Fruit fly (Drosophila melanogaster) whole organism, adult: ENCODE results near the gene CG43077.

ENCODE experiments used
- CG11617 ChIP-seq: fragments of 200-800 bp; sonication (Bioruptor generic); optimal IDR thresholded peaks from 2 replicates; lab custom pipeline; 2017; ENCODE audit warnings: mild to moderate bottlenecking, missing biosample characterization, missing genetic modification reagents, missing genetic modification characterization
- CG12768 ChIP-seq: fragments of 200-800 bp; sonication (Bioruptor generic); optimal IDR thresholded peaks from 2 replicates; lab custom pipeline; 2017; ENCODE audit warnings: missing biosample characterization, missing genetic modification characterization, mild to moderate bottlenecking, moderate library complexity, missing genetic modification reagents
- CG14711 ChIP-seq: fragments of 200-800 bp; sonication (Bioruptor generic); optimal IDR thresholded peaks from 2 replicates; lab custom pipeline; 2018; ENCODE audit warnings: missing biosample characterization, mild to moderate bottlenecking, missing genetic modification characterization, moderate library complexity
- CG1620 ChIP-seq: fragments of 200-800 bp; sonication (Bioruptor generic); optimal IDR thresholded peaks from 2 replicates; lab custom pipeline; 2016; ENCODE audit warnings: missing biosample characterization, missing genetic modification characterization
- CG33017 ChIP-seq: fragments of 200-800 bp; sonication (Bioruptor generic); optimal IDR thresholded peaks from 2 replicates; lab custom pipeline; 2018; ENCODE audit warnings: missing biosample characterization, mild to moderate bottlenecking, missing genetic modification characterization, moderate library complexity
- CG5204 ChIP-seq: fragments of 200-800 bp; sonication (Bioruptor generic); optimal IDR thresholded peaks from 2 replicates; lab custom pipeline; 2016; ENCODE audit warnings: missing biosample characterization, missing genetic modification characterization
- CG7045 ChIP-seq: fragments of 200-800 bp; sonication (Bioruptor generic); optimal IDR thresholded peaks from 2 replicates; lab custom pipeline; 2017; ENCODE audit warnings: missing biosample characterization, mild to moderate bottlenecking, missing genetic modification characterization
- CG7101 ChIP-seq: fragments of 200-800 bp; sonication (Bioruptor generic); optimal IDR thresholded peaks from 2 replicates; lab custom pipeline; 2018; ENCODE audit warnings: missing biosample characterization, mild to moderate bottlenecking, missing genetic modification characterization, moderate library complexity
- Clk ChIP-seq: fragments of 200-800 bp; sonication (Bioruptor generic); optimal IDR thresholded peaks from 2 replicates; lab custom pipeline; 2017; ENCODE audit warnings: missing biosample characterization, missing genetic modification characterization
- Crg-1 ChIP-seq: fragments of 200-800 bp; sonication (Bioruptor generic); optimal IDR thresholded peaks from 2 replicates; lab custom pipeline; 2016; ENCODE audit warnings: missing biosample characterization, missing genetic modification characterization
- Hr96 ChIP-seq: fragments of 200-800 bp; sonication (Bioruptor generic); optimal IDR thresholded peaks from 2 replicates; lab custom pipeline; 2016; ENCODE audit warnings: missing biosample characterization, missing genetic modification characterization
- Mnt ChIP-seq: fragments of 200-800 bp; sonication (Bioruptor generic); optimal IDR thresholded peaks from 2 replicates; lab custom pipeline; 2016; ENCODE audit warnings: missing biosample characterization, mild to moderate bottlenecking, missing genetic modification characterization
- bab1 ChIP-seq: fragments of 200-800 bp; sonication (Bioruptor generic); optimal IDR thresholded peaks from 3 replicates; lab custom pipeline; 2019; ENCODE audit warnings: missing biosample characterization, mild to moderate bottlenecking, missing genetic modification characterization, moderate library complexity
- cic ChIP-seq: fragments of 200-800 bp; sonication (Bioruptor generic); optimal IDR thresholded peaks from 2 replicates; lab custom pipeline; 2017; ENCODE audit warnings: missing biosample characterization, mild to moderate bottlenecking, missing genetic modification characterization, moderate library complexity
- cnc ChIP-seq, 2 experiments: fragments of >200 bp; optimal IDR thresholded peaks; 2 replicates each; lab custom pipeline; 2017
- kay ChIP-seq: fragments of 200-800 bp; sonication (Bioruptor generic); peaks from one replicate; lab custom pipeline; 2016; ENCODE audit warnings: missing biosample characterization, missing genetic modification characterization, borderline replicate concordance
- ovo ChIP-seq: fragments of 200-800 bp; sonication (Bioruptor generic); optimal IDR thresholded peaks from 2 replicates; lab custom pipeline; 2016; ENCODE audit warnings: missing biosample characterization, missing genetic modification characterization
- pad ChIP-seq: fragments of 200-800 bp; sonication (Bioruptor generic); optimal IDR thresholded peaks from 3 replicates; lab custom pipeline; 2017; ENCODE audit warnings: missing biosample characterization, missing genetic modification characterization, mild to moderate bottlenecking, moderate library complexity, missing genetic modification reagents
- tj ChIP-seq: fragments of 200-800 bp; sonication (Bioruptor generic); optimal IDR thresholded peaks from 3 replicates; lab custom pipeline; 2017; ENCODE audit warnings: missing biosample characterization, mild to moderate bottlenecking, missing genetic modification characterization, moderate library complexity
- toe ChIP-seq: fragments of 200-800 bp; sonication (Bioruptor generic); optimal IDR thresholded peaks from 2 replicates; lab custom pipeline; 2016; ENCODE audit warnings: missing biosample characterization, missing genetic modification characterization

Gene CG43077

DNA sequence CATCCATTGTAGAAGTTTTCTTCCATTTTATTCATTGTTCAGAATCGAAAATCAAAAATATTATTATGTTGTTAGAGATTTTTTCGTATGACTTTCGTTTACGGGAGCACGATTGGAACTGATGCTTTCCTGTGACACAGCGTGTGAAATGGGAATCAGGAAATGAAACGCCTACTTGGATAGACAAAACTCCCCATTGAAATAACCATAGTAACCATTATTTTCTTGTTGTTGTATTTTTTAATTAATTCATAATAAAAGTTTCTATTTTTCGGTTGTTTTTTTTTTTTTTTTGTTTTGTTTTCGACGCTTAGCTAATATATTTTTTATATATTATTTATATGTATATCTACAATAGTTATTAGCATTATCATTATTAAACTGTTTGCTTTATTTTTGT is at the start of gene CG43077:
Gene CG43077 (minus strand): TSS at position 101 of the 400 bp plus-strand sequence.
- TF ChIP-seq CG7101 (tag; lab: Kevin White, UChicago) = no peak
- TF ChIP-seq CG12768 = no peak

DNA sequence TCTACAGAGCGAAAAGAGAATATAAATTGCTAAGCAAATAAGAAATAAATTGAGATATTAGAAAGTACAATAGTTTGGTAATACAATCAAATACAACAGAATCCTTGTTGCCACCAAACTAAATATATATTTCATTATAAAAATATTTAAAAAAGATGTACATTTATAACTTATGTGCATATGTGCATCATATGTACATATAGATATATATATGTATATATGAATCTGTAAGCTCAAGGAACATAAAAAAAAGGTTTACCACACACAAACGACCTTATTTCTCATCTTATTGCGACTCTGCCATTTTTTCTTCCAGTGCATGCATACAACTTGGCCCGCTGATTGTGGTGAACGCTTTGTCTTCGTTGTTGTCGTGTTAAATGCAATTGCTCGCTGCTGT is 45.0 kb upstream of the CG43077 start:
- TF ChIP-seq Hr96 (no peak), CG5204 (GFP tag; lab: Kevin White, UChicago) (no peak), CG11617 (GFP tag; lab: Kevin White, UChicago) (peak; percentile 62), CG7101 (tag; lab: Kevin White, UChicago) (peak; percentile 48), Mnt (GFP tag; lab: Kevin White, UChicago) (no peak), Clk (GFP tag; lab: Kevin White, UChicago) (no peak), ovo (GFP tag; lab: Kevin White, UChicago) (no peak), CG33017 (tag; lab: Kevin White, UChicago) (peak; percentile 15), tj (peak; percentile 21), cnc (optimal IDR thresholded peaks at IDR 0.05; lab: Kevin White, UChicago) (no peak), CG14711 (peak; percentile 39), cic (GFP tag; lab: Kevin White, UChicago) (no peak), CG7045 (GFP tag; lab: Kevin White, UChicago) (no peak), bab1 (GFP tag; lab: Kevin White, UChicago) (peak; percentile 50), CG12768 (no peak), kay (GFP tag; lab: Kevin White, UChicago) (no peak), pad (GFP tag; lab: Kevin White, UChicago) (no peak), CG1620 (GFP tag; lab: Kevin White, UChicago) (no peak)

- no peak for TF ChIP-seq toe (GFP tag; lab: Kevin White, UChicago)
- TF ChIP-seq CG14711 = no peak
- TF ChIP-seq bab1 (GFP tag; lab: Kevin White, UChicago) = no peak
- no peak for TF ChIP-seq Clk (GFP tag; lab: Kevin White, UChicago)
- no peak for TF ChIP-seq CG5204 (GFP tag; lab: Kevin White, UChicago)
- TF ChIP-seq CG7101 (tag; lab: Kevin White, UChicago) = no peak
- TF ChIP-seq tj = no peak
- TF ChIP-seq kay (GFP tag; lab: Kevin White, UChicago) = peak; percentile 7
Measured at dm6 chrX:17111958-17112953, 43.9 kb upstream of the CG43077 start.

DNA sequence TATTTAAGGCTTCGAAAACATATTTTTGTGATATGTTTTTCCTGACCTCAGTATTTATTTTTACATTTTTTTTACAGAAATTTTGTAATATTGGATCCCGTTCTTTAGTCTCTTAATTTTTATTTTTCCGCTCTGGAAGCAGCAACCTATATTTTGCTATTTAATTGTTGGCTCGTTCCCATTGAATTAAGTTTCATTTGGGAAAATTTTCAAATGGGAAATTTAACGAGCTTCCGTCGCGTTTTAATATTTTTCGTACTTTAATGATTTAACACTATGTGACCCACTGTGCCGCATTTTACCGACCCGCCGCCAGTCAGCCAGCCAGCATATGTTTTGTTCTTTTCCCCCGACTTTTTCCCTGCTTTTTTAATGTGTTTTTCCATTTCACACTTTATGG is 43.0 kb upstream of the CG43077 start:
- TF ChIP-seq Crg-1 (GFP tag; lab: Kevin White, UChicago) = no peak
- no peak for TF ChIP-seq CG7101 (tag; lab: Kevin White, UChicago)
- TF ChIP-seq CG14711 = no peak
- TF ChIP-seq CG12768 = no peak
- TF ChIP-seq CG33017 (tag; lab: Kevin White, UChicago) = no peak
- no peak for TF ChIP-seq Mnt (GFP tag; lab: Kevin White, UChicago)

DNA sequence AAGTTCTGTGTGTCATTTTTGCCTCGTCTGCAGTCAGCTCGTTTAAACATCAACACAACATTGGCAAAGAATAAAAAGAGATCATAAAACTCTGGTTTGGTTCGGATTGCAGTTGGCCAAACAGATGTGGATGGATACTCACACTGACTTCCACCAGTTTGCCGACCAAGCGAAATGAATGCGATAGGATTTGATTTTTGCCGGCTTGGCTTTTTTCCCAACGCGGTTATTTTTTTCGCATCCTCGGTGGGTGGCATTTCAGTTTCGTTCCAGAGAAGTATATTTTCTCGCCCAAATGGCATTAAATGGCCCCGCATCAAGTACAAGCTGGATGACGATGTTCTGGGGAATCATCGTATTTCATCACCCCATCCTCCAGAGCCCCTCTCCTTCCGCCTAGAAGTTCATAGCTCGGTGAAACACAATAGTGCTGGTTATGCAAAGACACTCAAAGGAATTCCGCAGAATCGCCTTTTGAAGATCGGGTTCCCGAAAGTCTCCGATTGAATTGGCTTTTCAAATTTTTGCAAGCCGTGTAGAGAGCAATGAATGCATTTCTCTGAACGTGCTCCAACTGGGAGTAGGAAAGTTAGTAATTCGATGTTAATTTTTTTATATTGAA is 42.3 kb upstream of the CG43077 start:
- peak; percentile 96 for TF ChIP-seq tj
- TF ChIP-seq CG12768 = no peak

dm6 chrX:17109673-17110072 is 41.4 kb upstream of the CG43077 start:
- TF ChIP-seq CG7045 (GFP tag; lab: Kevin White, UChicago) (no peak), Hr96 (no peak), CG7101 (tag; lab: Kevin White, UChicago) (peak; percentile 9), cnc (optimal IDR thresholded peaks at IDR 0.05; lab: Kevin White, UChicago) (no peak), bab1 (GFP tag; lab: Kevin White, UChicago) (no peak), kay (GFP tag; lab: Kevin White, UChicago) (peak; percentile 63), Crg-1 (GFP tag; lab: Kevin White, UChicago) (no peak), tj (peak; percentile 30), toe (GFP tag; lab: Kevin White, UChicago) (no peak), CG14711 (no peak), ovo (GFP tag; lab: Kevin White, UChicago) (no peak)

DNA sequence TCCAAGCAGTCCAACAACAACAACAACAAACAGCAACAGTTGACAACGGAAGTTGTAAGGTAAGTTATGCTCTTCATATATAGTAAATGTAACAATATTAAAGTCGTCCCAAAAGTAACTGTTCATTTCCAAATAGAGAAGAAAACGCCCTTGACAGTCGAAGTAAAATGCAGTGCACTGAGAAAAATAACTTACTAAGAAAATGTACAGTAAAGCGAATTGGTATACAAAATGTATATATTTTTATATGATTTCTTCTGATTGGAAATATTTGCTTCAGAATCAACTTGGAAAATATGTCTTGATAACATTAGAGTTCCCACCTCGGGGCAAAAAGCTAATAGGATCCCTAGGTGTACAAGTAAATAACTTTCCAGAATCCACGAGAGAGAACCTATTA is 39.7 kb upstream of the CG43077 start:
- TF ChIP-seq pad (GFP tag; lab: Kevin White, UChicago) (no peak), toe (GFP tag; lab: Kevin White, UChicago) (no peak), kay (GFP tag; lab: Kevin White, UChicago) (no peak), CG12768 (no peak), CG11617 (GFP tag; lab: Kevin White, UChicago) (no peak), cnc (optimal IDR thresholded peaks at IDR 0.05; lab: Kevin White, UChicago) (no peak), CG14711 (no peak)
